Worm (Caenorhabditis elegans) whole organism, mixed stage, embryonic: ENCODE results near the gene F15E6.10.

ENCODE experiments used
- ces-1 ChIP-seq: fragments of 150-350 bp; optimal IDR thresholded peaks from 2 replicates; lab custom pipeline; 2014; ENCODE audit warnings: missing biosample characterization, missing genetic modification reagents, missing genetic modification characterization
- nhr-76 ChIP-seq: sonication (generic microtip); optimal IDR thresholded peaks from 2 replicates; lab custom pipeline; 2017; ENCODE audit warnings: missing biosample characterization, missing genetic modification characterization
- unc-62 ChIP-seq: fragments of 150-350 bp; optimal IDR thresholded peaks from 2 replicates; lab custom pipeline; 2014; ENCODE audit warnings: missing biosample characterization, missing genetic modification reagents, missing genetic modification characterization
- ztf-11 ChIP-seq: fragments of 150-350 bp; optimal IDR thresholded peaks from 2 replicates; lab custom pipeline; 2014; ENCODE audit warnings: missing biosample characterization, missing genetic modification characterization

DNA sequence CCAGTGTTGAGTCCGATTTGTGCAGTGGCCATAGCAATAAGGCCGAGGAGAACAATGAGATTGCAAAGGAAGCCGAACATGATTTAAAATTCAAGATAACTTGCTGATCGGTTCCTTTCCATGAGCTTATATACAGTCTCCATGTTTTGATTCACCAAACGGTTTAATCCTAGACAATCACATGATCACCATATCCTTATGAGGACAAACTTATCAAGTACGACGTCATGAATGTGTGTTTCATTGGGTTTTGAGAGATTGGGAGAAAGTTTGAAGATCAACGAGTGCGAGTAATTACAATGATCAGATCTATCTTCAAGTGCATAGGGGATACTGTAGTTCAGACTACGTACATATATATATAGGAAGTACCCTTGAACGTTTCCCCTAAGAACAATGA, 2.2 kb upstream of the F15E6.10 start, which contains the start of gene dct-7:
- TF ChIP-seq ztf-11 (tag; lab: Kevin White, UChicago) (no peak), nhr-76 (tag; lab: Kevin White, UChicago) (no peak), unc-62 (GFP tag; lab: Kevin White, UChicago) (no peak), ces-1 (GFP tag; lab: Kevin White, UChicago) (no peak)
